Worm (Caenorhabditis elegans) whole organism, young adult: ENCODE results near the gene tag-10.

Experiments
- B0019.2 ChIP-seq: fragments of 200-800 bp; sonication (Bioruptor generic); conservative IDR thresholded peaks from 2 replicates; pipeline ENCODE4 v1.3.6; 2022; ENCODE audit warnings: missing genetic modification reagents, missing genetic modification characterization, missing compliant biosample characterization
- B0035.1 ChIP-seq: sonication (generic microtip); optimal IDR thresholded peaks from 2 replicates; lab custom pipeline; 2016; ENCODE audit warnings: missing genetic modification characterization, mild to moderate bottlenecking, missing compliant biosample characterization, missing genotype, missing genetic modification reagents
- B0261.1 ChIP-seq: sonication (generic microtip); optimal IDR thresholded peaks from 2 replicates; lab custom pipeline; 2016; ENCODE audit warnings: mild to moderate bottlenecking, missing genetic modification characterization, moderate library complexity, missing compliant biosample characterization
- C17E4.6 ChIP-seq: fragments of 200-800 bp; sonication (Bioruptor generic); IDR thresholded peaks from 2 replicates; pipeline ENCODE4 v1.3.6; 2022; ENCODE audit warnings: missing genetic modification reagents, missing genetic modification characterization, missing compliant biosample characterization
- F33H1.4 ChIP-seq: fragments of 200-800 bp; sonication (Bioruptor generic); IDR thresholded peaks from 2 replicates; pipeline ENCODE4 v1.3.6; 2022; ENCODE audit warnings: missing genetic modification reagents, missing genetic modification characterization, missing compliant biosample characterization
- F49E8.2 ChIP-seq: sonication (generic microtip); optimal IDR thresholded peaks from 3 replicates; lab custom pipeline; 2017; ENCODE audit warnings: missing genetic modification characterization, mild to moderate bottlenecking, missing compliant biosample characterization, antibody characterized with exemption, moderate library complexity; ENCODE audit not compliant: insufficient read depth
- F52B5.7 ChIP-seq: sonication (generic microtip); optimal IDR thresholded peaks from 2 replicates; lab custom pipeline; 2016; ENCODE audit warnings: mild to moderate bottlenecking, missing genetic modification characterization, missing compliant biosample characterization
- F55B11.4 ChIP-seq: sonication (generic microtip); optimal IDR thresholded peaks from 2 replicates; lab custom pipeline; 2016; ENCODE audit warnings: missing compliant biosample characterization, missing genetic modification characterization, borderline replicate concordance; ENCODE audit not compliant: insufficient read depth
- F57A8.1 ChIP-seq: fragments of 200-800 bp; sonication (Bioruptor generic); optimal IDR thresholded peaks from 2 replicates; lab custom pipeline; 2018; ENCODE audit warnings: mild to moderate bottlenecking, missing genetic modification characterization, moderate library complexity, missing compliant biosample characterization
- F57C9.4 ChIP-seq: sonication (generic microtip); optimal IDR thresholded peaks from 2 replicates; lab custom pipeline; 2017; ENCODE audit warnings: mild to moderate bottlenecking, missing genetic modification characterization, missing compliant biosample characterization
- K12H6.12 ChIP-seq: fragments of 200-800 bp; sonication (Bioruptor generic); optimal IDR thresholded peaks from 2 replicates; lab custom pipeline; 2018; ENCODE audit warnings: mild to moderate bottlenecking, missing genetic modification characterization, missing compliant biosample characterization
- T26A5.8 ChIP-seq: sonication (generic microtip); optimal IDR thresholded peaks from 2 replicates; lab custom pipeline; 2016; ENCODE audit warnings: missing genetic modification characterization, missing compliant biosample characterization
- Y53F4B.3 ChIP-seq: fragments of 200-800 bp; sonication (Bioruptor generic); IDR thresholded peaks from 2 replicates; pipeline ENCODE4 v1.3.6; 2022; ENCODE audit warnings: missing genetic modification reagents, missing genetic modification characterization, missing compliant biosample characterization
- Y53G8AR.9 ChIP-seq: fragments of 200-800 bp; sonication (Bioruptor generic); conservative IDR thresholded peaks from 2 replicates; pipeline ENCODE4 v1.3.6; 2022; ENCODE audit warnings: missing genetic modification reagents, missing genetic modification characterization, missing compliant biosample characterization
- Y67H2A.10 ChIP-seq: fragments of 200-800 bp; sonication (Bioruptor generic); conservative IDR thresholded peaks from 2 replicates; pipeline ENCODE4 v1.3.6; 2022; ENCODE audit warnings: missing genetic modification reagents, missing genetic modification characterization, missing compliant biosample characterization
- attf-3 ChIP-seq: fragments of 200-800 bp; sonication (Bioruptor generic); conservative IDR thresholded peaks from 2 replicates; pipeline ENCODE4 v1.3.6; 2022; ENCODE audit warnings: missing genetic modification reagents, missing genetic modification characterization, missing compliant biosample characterization
- bed-1 ChIP-seq: fragments of 200-800 bp; sonication (Bioruptor generic); IDR thresholded peaks from 2 replicates; pipeline ENCODE4 v1.3.6; 2022; ENCODE audit warnings: missing genetic modification reagents, missing genetic modification characterization, missing compliant biosample characterization
- ccch-3 ChIP-seq: fragments of 200-800 bp; sonication (Bioruptor generic); optimal IDR thresholded peaks from 2 replicates; lab custom pipeline; 2018; ENCODE audit warnings: mild to moderate bottlenecking, missing genetic modification characterization, missing compliant biosample characterization
- cebp-1 ChIP-seq, 2 experiments: fragments of 200-800 bp in 1 of 2; sonication (Bioruptor generic) in 1 of 2; sonication (generic microtip) in 1 of 2; IDR thresholded peaks in 1 of 2; optimal IDR thresholded peaks in 1 of 2; 2 replicates each; pipeline versions ENCODE4 v1.3.6 to Lab custom; 2017 to 2022; ENCODE audit warnings: missing compliant biosample characterization in 2 of 2, missing genetic modification characterization in 2 of 2, mild to moderate bottlenecking in 1 of 2, missing genetic modification reagents in 1 of 2, moderate library complexity in 1 of 2
- ceh-40 ChIP-seq: fragments of 200-800 bp; sonication (Bioruptor generic); IDR thresholded peaks from 2 replicates; pipeline ENCODE4 v1.3.6; 2022; ENCODE audit warnings: missing genetic modification characterization, missing compliant biosample characterization
- ceh-91 ChIP-seq: fragments of 200-800 bp; sonication (Bioruptor generic); IDR thresholded peaks from 2 replicates; pipeline ENCODE4 v1.3.6; 2022; ENCODE audit warnings: missing genetic modification reagents, missing genetic modification characterization, missing compliant biosample characterization
- chd-7 ChIP-seq: sonication (generic microtip); optimal IDR thresholded peaks from 2 replicates; lab custom pipeline; 2016; ENCODE audit warnings: mild to moderate bottlenecking, missing genetic modification characterization, moderate library complexity, missing compliant biosample characterization
- dox-1 ChIP-seq: fragments of 200-800 bp; sonication (Bioruptor generic); IDR thresholded peaks from 2 replicates; pipeline ENCODE4 v1.3.6; 2022; ENCODE audit warnings: missing genetic modification reagents, missing genetic modification characterization, missing compliant biosample characterization
- dpff-1 ChIP-seq: sonication (generic microtip); optimal IDR thresholded peaks from 2 replicates; lab custom pipeline; 2017; ENCODE audit warnings: mild to moderate bottlenecking, missing genetic modification characterization, missing compliant biosample characterization
- dpl-1 ChIP-seq: fragments of 150-350 bp; optimal IDR thresholded peaks from 2 replicates; lab custom pipeline; 2014; ENCODE audit warnings: missing biosample characterization, missing genetic modification reagents, missing genetic modification characterization
- efl-1 ChIP-seq: fragments of 150-350 bp; optimal IDR thresholded peaks from 2 replicates; lab custom pipeline; 2014; ENCODE audit warnings: missing biosample characterization, missing genetic modification reagents, missing genetic modification characterization
- egl-18 ChIP-seq: fragments of 200-800 bp; sonication (Bioruptor generic); IDR thresholded peaks from 2 replicates; pipeline ENCODE4 v1.3.6; 2022; ENCODE audit warnings: missing genetic modification reagents, missing genetic modification characterization, missing compliant biosample characterization
- ekl-4 ChIP-seq: fragments of 200-800 bp; sonication (Bioruptor generic); IDR thresholded peaks from 2 replicates; pipeline ENCODE4 v1.3.6; 2022; ENCODE audit warnings: missing genetic modification reagents, missing genetic modification characterization, missing compliant biosample characterization
- hmg-1.2 ChIP-seq: fragments of 200-800 bp; sonication (Bioruptor generic); IDR thresholded peaks from 2 replicates; pipeline ENCODE4 v1.3.6; 2022; ENCODE audit warnings: missing genetic modification reagents, missing genetic modification characterization, missing compliant biosample characterization
- lin-35 ChIP-seq, 3 experiments: fragments of 150-350 bp in 2 of 3; sonication (generic microtip) in 1 of 3; optimal IDR thresholded peaks; 2 replicates each; lab custom pipeline; 2014 to 2018; ENCODE audit warnings: missing biosample characterization in 3 of 3, missing genetic modification characterization in 3 of 3, missing genetic modification reagents in 3 of 3
- lin-54 ChIP-seq: fragments of 200-800 bp; sonication (Bioruptor generic); optimal IDR thresholded peaks from 2 replicates; lab custom pipeline; 2018; ENCODE audit warnings: mild to moderate bottlenecking, missing genetic modification characterization, missing compliant biosample characterization
- lsl-1 ChIP-seq: fragments of 200-800 bp; sonication (Bioruptor generic); optimal IDR thresholded peaks from 2 replicates; lab custom pipeline; 2018; ENCODE audit warnings: mild to moderate bottlenecking, missing genetic modification characterization, moderate library complexity, missing compliant biosample characterization
- madf-6 ChIP-seq: fragments of 200-800 bp; sonication (Bioruptor generic); IDR thresholded peaks from 2 replicates; pipeline ENCODE4 v1.3.6; 2022; ENCODE audit warnings: missing genetic modification reagents, missing genetic modification characterization, missing compliant biosample characterization
- mcd-1 ChIP-seq: fragments of 200-800 bp; sonication (Bioruptor generic); IDR thresholded peaks from 2 replicates; pipeline ENCODE4 v1.3.6; 2022; ENCODE audit warnings: missing genetic modification reagents, missing genetic modification characterization, missing compliant biosample characterization
- nfya-2 ChIP-seq: fragments of 200-800 bp; sonication (Bioruptor generic); IDR thresholded peaks from 2 replicates; pipeline ENCODE4 v1.3.6; 2022; ENCODE audit warnings: missing genetic modification reagents, missing genetic modification characterization, missing compliant biosample characterization
- nfyb-1 ChIP-seq: fragments of 200-800 bp; sonication (Bioruptor generic); IDR thresholded peaks from 2 replicates; pipeline ENCODE4 v1.3.6; 2022; ENCODE audit warnings: missing genetic modification reagents, missing genetic modification characterization, missing compliant biosample characterization
- nhr-120 ChIP-seq: fragments of 200-800 bp; sonication (Bioruptor generic); IDR thresholded peaks from 2 replicates; pipeline ENCODE4 v1.3.6; 2022; ENCODE audit warnings: missing genetic modification characterization, missing compliant biosample characterization
- nhr-80 ChIP-seq: sonication (generic microtip); optimal IDR thresholded peaks from 2 replicates; lab custom pipeline; 2016; ENCODE audit warnings: missing genetic modification characterization, missing compliant biosample characterization
- pbrm-1 ChIP-seq: fragments of 200-800 bp; sonication (Bioruptor generic); IDR thresholded peaks from 2 replicates; pipeline ENCODE4 v1.3.6; 2022; ENCODE audit warnings: missing genetic modification reagents, missing genetic modification characterization, missing compliant biosample characterization
- rcor-1 ChIP-seq: fragments of 200-800 bp; sonication (Bioruptor generic); IDR thresholded peaks from 2 replicates; pipeline ENCODE4 v1.3.6; 2022; ENCODE audit warnings: missing genetic modification reagents, missing genetic modification characterization, missing compliant biosample characterization
- repo-1 ChIP-seq: sonication (generic microtip); optimal IDR thresholded peaks from 2 replicates; lab custom pipeline; 2017; ENCODE audit warnings: mild to moderate bottlenecking, missing genetic modification characterization, missing compliant biosample characterization
- snpc-1.1 ChIP-seq: sonication (generic microtip); optimal IDR thresholded peaks from 2 replicates; lab custom pipeline; 2017; ENCODE audit warnings: missing genetic modification characterization, mild to moderate bottlenecking, missing compliant biosample characterization, antibody characterized with exemption, moderate library complexity, missing genotype, missing genetic modification reagents; ENCODE audit not compliant: insufficient read depth
- snpc-1.3 ChIP-seq: sonication (generic microtip); optimal IDR thresholded peaks from 2 replicates; lab custom pipeline; 2017; ENCODE audit warnings: missing genetic modification characterization, mild to moderate bottlenecking, missing compliant biosample characterization, antibody characterized with exemption, moderate library complexity, missing genotype, missing genetic modification reagents; ENCODE audit not compliant: insufficient read depth
- snpc-3.4 ChIP-seq: sonication (generic microtip); optimal IDR thresholded peaks from 2 replicates; lab custom pipeline; 2017; ENCODE audit warnings: missing genetic modification characterization, mild to moderate bottlenecking, missing compliant biosample characterization, antibody characterized with exemption, moderate library complexity, missing genotype, missing genetic modification reagents
- tbp1 ChIP-seq: fragments of 200-800 bp; sonication (Bioruptor generic); optimal IDR thresholded peaks from 2 replicates; lab custom pipeline; 2018; ENCODE audit warnings: mild to moderate bottlenecking, missing genetic modification characterization, missing compliant biosample characterization
- xnd-1 ChIP-seq: sonication (generic microtip); optimal IDR thresholded peaks from 2 replicates; lab custom pipeline; 2016; ENCODE audit warnings: missing genotype, missing genetic modification reagents, missing genetic modification characterization, missing compliant biosample characterization
- zfh-2 ChIP-seq: fragments of 200-800 bp; sonication (Bioruptor generic); conservative IDR thresholded peaks from 2 replicates; pipeline ENCODE4 v1.3.6; 2022; ENCODE audit warnings: missing genetic modification reagents, missing genetic modification characterization, missing compliant biosample characterization

tag-10 gene

DNA sequence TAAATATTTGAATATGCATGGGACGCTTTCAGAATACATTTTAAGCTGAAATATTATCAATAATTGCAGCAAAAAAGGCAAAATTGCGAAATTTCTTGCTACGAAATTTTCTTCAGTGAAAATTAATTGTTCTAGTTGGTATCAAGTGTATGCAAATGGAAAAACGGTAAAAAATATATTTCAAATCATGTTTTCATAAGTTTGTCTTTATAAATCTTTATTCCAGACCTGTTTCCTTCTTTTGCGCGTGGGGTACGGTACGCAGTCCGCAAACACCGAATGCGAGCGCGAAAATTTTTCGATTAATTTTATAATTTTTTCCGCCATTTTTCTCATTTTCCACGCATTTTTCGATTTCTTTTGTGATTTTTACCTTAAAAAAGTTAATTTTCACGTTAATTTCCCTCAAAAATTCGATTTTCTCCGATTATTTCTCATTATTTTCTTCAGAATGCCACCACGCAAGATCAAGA lies 35.8 kb upstream of the tag-10 start, which contains the start of the genes fbxc-23 and csc-1:
fbxc-23 (minus strand) TSS at position 51 of the 473 bp plus-strand sequence.
csc-1 (plus strand) TSS at position 451 of the 473 bp plus-strand sequence.
- TF ChIP-seq B0035.1 (no peak), tbp1 (GFP tag; lab: Kevin White, UChicago) (peak; percentile 24), ceh-40 (GFP tag; lab: Robert Waterston, UW) (no peak), ccch-3 (GFP tag; lab: Kevin White, UChicago) (no peak), hmg-1.2 (GFP tag; lab: Robert Waterston, UW) (peak; percentile 49; the same call in 1 of the 2 replicates), T26A5.8 (tag; lab: Kevin White, UChicago) (no peak), lin-35 (GFP tag; optimal IDR thresholded peaks at IDR 0.05; lab: Kevin White, UChicago) (peak in 2 of 3 experiments; percentile 77 to 78), lin-54 (GFP tag; lab: Kevin White, UChicago) (peak; percentile 80), efl-1 (GFP tag; lab: Kevin White, UChicago) (peak; percentile 96), K12H6.12 (tag; lab: Kevin White, UChicago) (no peak), mcd-1 (peak; percentile 30; the same call in 1 of the 2 replicates), ekl-4 (GFP tag; lab: Robert Waterston, UW) (no peak), snpc-1.3 (tag; lab: Kevin White, UChicago) (peak; percentile 47), repo-1 (tag; lab: Kevin White, UChicago) (no peak), attf-3 (GFP tag; lab: Robert Waterston, UW) (no peak), xnd-1 (tag; lab: Kevin White, UChicago) (peak; percentile 92), zfh-2 (GFP tag; lab: Robert Waterston, UW) (no peak), Y53G8AR.9 (GFP tag; lab: Robert Waterston, UW) (no peak), F33H1.4 (GFP tag; lab: Robert Waterston, UW) (peak; percentile 74), chd-7 (tag; lab: Kevin White, UChicago) (no peak), F55B11.4 (tag; lab: Kevin White, UChicago) (no peak), nfyb-1 (GFP tag; lab: Robert Waterston, UW) (no peak), B0019.2 (GFP tag; lab: Robert Waterston, UW) (peak; percentile 47; the same call in 1 of the 2 replicates), Y53F4B.3 (GFP tag; lab: Robert Waterston, UW) (no peak), cebp-1 (GFP tag; IDR thresholded peaks at IDR 0.05; lab: Robert Waterston, UW) (no peak), cebp-1 (tag; optimal IDR thresholded peaks at IDR 0.05; lab: Kevin White, UChicago) (peak; percentile 34), nfya-2 (GFP tag; lab: Robert Waterston, UW) (no peak), F57A8.1 (no peak), rcor-1 (GFP tag; lab: Robert Waterston, UW) (peak; percentile 61; the same call in 1 of the 2 replicates), F52B5.7 (tag; lab: Kevin White, UChicago) (no peak), nhr-120 (no peak), snpc-3.4 (peak; percentile 75), Y67H2A.10 (no peak), madf-6 (GFP tag; lab: Robert Waterston, UW) (peak; percentile 100), snpc-1.1 (peak; percentile 65), dox-1 (GFP tag; lab: Robert Waterston, UW) (peak; percentile 67), bed-1 (no peak), nhr-80 (tag; lab: Kevin White, UChicago) (no peak), dpff-1 (no peak), B0261.1 (tag; lab: Kevin White, UChicago) (no peak), F57C9.4 (no peak), dpl-1 (peak; percentile 88), F49E8.2 (tag; lab: Kevin White, UChicago) (peak; percentile 62), egl-18 (no peak), pbrm-1 (GFP tag; lab: Robert Waterston, UW) (0 out of 2 replicates have a peak, but pooled peaks have one; percentile 10), C17E4.6 (GFP tag; lab: Robert Waterston, UW) (0 out of 2 replicates have a peak, but pooled peaks have one; percentile 8), lsl-1 (GFP tag; lab: Kevin White, UChicago) (peak; percentile 92), ceh-91 (GFP tag; lab: Robert Waterston, UW) (peak; percentile 91)
